Fruit fly (Drosophila melanogaster) whole organism, wandering third instar larva: ENCODE measurements around the gene sll.

Experiments used
- Abd-B ChIP-seq: fragments of >200 bp; optimal IDR thresholded peaks from 2 replicates; lab custom pipeline; 2017; ENCODE audit warnings: missing biosample characterization, missing genetic modification characterization
- CrebA ChIP-seq: fragments of 200-800 bp; sonication (Bioruptor generic); optimal IDR thresholded peaks from 2 replicates; lab custom pipeline; 2016; ENCODE audit warnings: missing biosample characterization, mild to moderate bottlenecking, missing genetic modification characterization, borderline replicate concordance
- Dfd ChIP-seq: fragments of >200 bp; optimal IDR thresholded peaks from 2 replicates; lab custom pipeline; 2017; ENCODE audit warnings: missing biosample characterization, missing genetic modification characterization
- Sp1 ChIP-seq: fragments of 200-800 bp; sonication (Bioruptor generic); optimal IDR thresholded peaks from 3 replicates; lab custom pipeline; 2019; ENCODE audit warnings: missing biosample characterization, mild to moderate bottlenecking, missing genetic modification characterization, moderate library complexity
- dl ChIP-seq, 2 experiments: fragments of 175-275, 200-275 bp in 1 of 2; fragments of 200-275 bp in 1 of 2; sonication (Bioruptor generic); optimal IDR thresholded peaks; lab custom pipeline; 2018; ENCODE audit warnings: mild to moderate bottlenecking in 2 of 2, missing biosample characterization in 2 of 2, missing genetic modification characterization in 2 of 2, moderate library complexity in 2 of 2; ENCODE audit not compliant: partially characterized antibody in 2 of 2, insufficient read depth in 1 of 2
- pan ChIP-seq: fragments of >200 bp; optimal IDR thresholded peaks from 2 replicates; lab custom pipeline; 2017

DNA sequence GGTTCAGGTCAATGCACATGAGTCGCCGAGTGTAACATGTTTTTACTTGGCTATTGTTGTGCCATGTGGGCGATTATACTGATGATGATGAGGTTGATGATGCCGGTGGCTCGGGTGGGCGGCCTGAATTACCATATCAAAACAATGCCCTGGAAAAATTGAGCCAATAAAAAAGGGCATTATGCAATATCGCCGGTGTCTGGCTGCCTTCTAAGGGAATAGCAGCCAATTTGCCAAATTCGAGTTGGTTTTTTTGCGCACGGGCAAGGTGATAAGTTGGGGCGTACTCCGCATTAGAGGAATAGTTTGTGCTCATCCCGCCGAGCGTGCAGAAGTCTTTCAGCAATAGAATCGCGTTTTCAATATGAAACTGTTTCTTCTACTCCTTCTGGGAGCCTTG, 3.2 kb downstream of the sll start, which contains the start of gene CG14329:
- TF ChIP-seq dl (GFP tag; optimal IDR thresholded peaks at IDR 0.05; lab: Kevin White, UChicago; ENCODE audit: insufficient read depth in 1 of 2, partially characterized antibody in 2 of 2) (no peak), Abd-B (GFP tag; lab: Kevin White, UChicago) (no peak), pan (lab: Kevin White, UChicago) (no peak), CrebA (GFP tag; lab: Kevin White, UChicago) (no peak), Sp1 (GFP tag; lab: Kevin White, UChicago) (no peak), Dfd (GFP tag; lab: Kevin White, UChicago) (no peak)
